Worm (Caenorhabditis elegans): ENCODE results near the gene C33F10.14.
A peak's percentile ranks its signal among the peaks of the same experiment; 100 is the strongest.

The C33F10.14 gene

ce11 chrII:4797071-4797470 lies at the start of gene C33F10.14:
Gene C33F10.14 (plus strand): TSS chrII:4797371.
- TF ChIP-seq K12H6.12 (tag; optimal IDR thresholded peaks at IDR 0.05) (no peak), Y95B8A.8 (GFP tag; IDR thresholded peaks at IDR 0.05) (no peak), T07F8.4 (tag; optimal IDR thresholded peaks at IDR 0.05) (no peak), tbx-9 (tag; optimal IDR thresholded peaks at IDR 0.05; ENCODE audit: borderline replicate concordance) (no peak), dox-1 (GFP tag; IDR thresholded peaks at IDR 0.05) (no peak), nhr-80 (tag; optimal IDR thresholded peaks at IDR 0.05) (no peak), Y53F4B.3 (GFP tag; IDR thresholded peaks at IDR 0.05) (no peak), pbrm-1 (GFP tag; IDR thresholded peaks at IDR 0.05) (no peak), lin-26 (GFP tag; IDR thresholded peaks at IDR 0.05) (no peak), lsy-27 (tag; optimal IDR thresholded peaks at IDR 0.05; ENCODE audit: borderline replicate concordance, insufficient read depth) (no peak), gei-17 (GFP tag; optimal IDR thresholded peaks at IDR 0.05) (no peak), nfyb-1 (GFP tag; IDR thresholded peaks at IDR 0.05) (no peak), rec-8 (tag; optimal IDR thresholded peaks at IDR 0.05) (no peak)

ce11 chrII:4747697-4748096 lies 49.5 kb upstream of the C33F10.14 start:
- TF ChIP-seq F23B12.7 (tag; optimal IDR thresholded peaks at IDR 0.05; ENCODE audit: insufficient read depth) (no peak), let-526 (GFP tag; IDR thresholded peaks at IDR 0.05) (no peak), rcor-1 (GFP tag; IDR thresholded peaks at IDR 0.05) (no peak), lsl-1 (GFP tag; optimal IDR thresholded peaks at IDR 0.05) (no peak), dpl-1 (GFP tag; optimal IDR thresholded peaks at IDR 0.05) (no peak), snpc-4 (GFP tag; optimal IDR thresholded peaks at IDR 0.05) (no peak), snpc-4 (tag; optimal IDR thresholded peaks at IDR 0.05) (no peak), somi-1 (GFP tag; optimal IDR thresholded peaks at IDR 0.05) (no peak), snpc-1.1 (tag; optimal IDR thresholded peaks at IDR 0.05; ENCODE audit: insufficient read depth) (no peak), pbrm-1 (GFP tag; IDR thresholded peaks at IDR 0.05) (no peak), snpc-1.3 (tag; optimal IDR thresholded peaks at IDR 0.05; ENCODE audit: insufficient read depth) (no peak), nhr-80 (tag; optimal IDR thresholded peaks at IDR 0.05) (no peak), xnd-1 (tag; optimal IDR thresholded peaks at IDR 0.05) (no peak), athp-1 (tag; optimal IDR thresholded peaks at IDR 0.05) (no peak)

- peak; percentile 35 for TF ChIP-seq somi-1 (GFP tag; optimal IDR thresholded peaks at IDR 0.05)
- no peak for TF ChIP-seq Y56A3A.18 (GFP tag; IDR thresholded peaks at IDR 0.05)
- no peak for TF ChIP-seq C06A6.2 (GFP tag; conservative IDR thresholded peaks at IDR 0.05)
- no peak for TF ChIP-seq madf-8 (GFP tag; conservative IDR thresholded peaks at IDR 0.05)
- peak; percentile 55 for TF ChIP-seq ztf-26 (tag; optimal IDR thresholded peaks at IDR 0.05)
- TF ChIP-seq lin-40 (tag; optimal IDR thresholded peaks at IDR 0.05) = peak; percentile 22
- peak; percentile 77 for TF ChIP-seq hsf-1 (GFP tag; IDR thresholded peaks at IDR 0.05)
Observed at ce11 chrII:4748374-4748773, 48.8 kb upstream of the C33F10.14 start.

- no peak for TF ChIP-seq nfya-1 (tag; optimal IDR thresholded peaks at IDR 0.05; ENCODE audit: borderline replicate concordance, insufficient read depth)
- TF ChIP-seq hmg-1.2 (GFP tag; IDR thresholded peaks at IDR 0.05) = no peak
- no peak for TF ChIP-seq ztf-26 (tag; optimal IDR thresholded peaks at IDR 0.05)
- TF ChIP-seq nhr-90 (tag; optimal IDR thresholded peaks at IDR 0.05) = no peak
- no peak for TF ChIP-seq K11D2.4 (GFP tag; IDR thresholded peaks at IDR 0.05)
- TF ChIP-seq bed-1 (GFP tag; IDR thresholded peaks at IDR 0.05) = no peak
- TF ChIP-seq mcd-1 (GFP tag; IDR thresholded peaks at IDR 0.05) = no peak
- TF ChIP-seq dpff-1 (tag; optimal IDR thresholded peaks at IDR 0.05) = no peak
- no peak for TF ChIP-seq F22D6.2 (tag; optimal IDR thresholded peaks at IDR 0.05)
- TF ChIP-seq ztf-6 (GFP tag; IDR thresholded peaks at IDR 0.05) = no peak
- no peak for TF ChIP-seq ceh-79 (tag; optimal IDR thresholded peaks at IDR 0.05)
- no peak for TF ChIP-seq atf-7 (tag; optimal IDR thresholded peaks at IDR 0.05)
- no peak for TF ChIP-seq F33H1.4 (GFP tag; IDR thresholded peaks at IDR 0.05)
- no peak for TF ChIP-seq hlh-12 (tag; optimal IDR thresholded peaks at IDR 0.05)
- TF ChIP-seq F52B5.7 (tag; optimal IDR thresholded peaks at IDR 0.05) = no peak
- TF ChIP-seq ztf-3 (GFP tag; optimal IDR thresholded peaks at IDR 0.05) = no peak
Observed at ce11 chrII:4749581-4749980, 47.6 kb upstream of the C33F10.14 start, which contains the start of gene F41C3.2. Gene F41C3.2 (plus strand): TSS chrII:4749968.

All from whole organism, young adult.